Fruit fly (Drosophila melanogaster) whole organism, embryonic: ENCODE data around the gene CG32633.

Experiments
- Ada2b ChIP-seq: fragments of 200-800 bp; sonication (Bioruptor generic); IDR thresholded peaks from 2 replicates; pipeline ENCODE4 v1.3.6; 2022; ENCODE audit warnings: missing biosample characterization, missing genetic modification characterization
- CG1024 ChIP-seq: fragments of 200-800 bp; sonication (Bioruptor generic); IDR thresholded peaks from 2 replicates; pipeline ENCODE4 v1.3.6; 2022; ENCODE audit warnings: missing biosample characterization, missing genetic modification characterization
- CG10431 ChIP-seq: fragments of 200-800 bp; sonication (Bioruptor generic); optimal IDR thresholded peaks from 3 replicates; lab custom pipeline; 2018; ENCODE audit warnings: missing biosample characterization, mild to moderate bottlenecking, missing genetic modification characterization
- CG12236 ChIP-seq: fragments of 200-800 bp; sonication (Bioruptor generic); optimal IDR thresholded peaks from 2 replicates; lab custom pipeline; 2016; ENCODE audit warnings: missing biosample characterization, missing genetic modification characterization
- CG14050 ChIP-seq: fragments of 200-800 bp; sonication (Bioruptor generic); IDR thresholded peaks from 3 replicates; pipeline ENCODE4 v1.3.6; 2022; ENCODE audit warnings: missing biosample characterization, missing genetic modification characterization
- CG14441 ChIP-seq: fragments of 200-800 bp; sonication (Bioruptor generic); IDR thresholded peaks from 2 replicates; pipeline ENCODE4 v1.3.6; 2022; ENCODE audit warnings: missing biosample characterization, missing genetic modification characterization
- CG14860 ChIP-seq: fragments of 200-800 bp; sonication (Bioruptor generic); IDR thresholded peaks from 3 replicates; pipeline ENCODE4 v1.3.6; 2022; ENCODE audit warnings: missing biosample characterization, missing genetic modification characterization; ENCODE audit not compliant: partially characterized antibody
- CG1603 ChIP-seq: fragments of 200-800 bp; sonication (Bioruptor generic); optimal IDR thresholded peaks from 2 replicates; lab custom pipeline; 2019; ENCODE audit warnings: missing biosample characterization, mild to moderate bottlenecking, missing genetic modification characterization, moderate library complexity
- CG17359 ChIP-seq: fragments of 200-800 bp; sonication (Bioruptor generic); optimal IDR thresholded peaks from 3 replicates; lab custom pipeline; 2018; ENCODE audit warnings: missing biosample characterization, mild to moderate bottlenecking, missing genetic modification characterization, moderate library complexity
- CG2199 ChIP-seq: fragments of 200-800 bp; sonication (Bioruptor generic); IDR thresholded peaks from 3 replicates; pipeline ENCODE4 v1.3.6; 2022; ENCODE audit warnings: missing biosample characterization, missing genetic modification characterization
- CG2202 ChIP-seq: fragments of 200-800 bp; sonication (Bioruptor generic); optimal IDR thresholded peaks from 2 replicates; lab custom pipeline; 2018; ENCODE audit warnings: missing biosample characterization, mild to moderate bottlenecking, missing genetic modification characterization
- CG30431 ChIP-seq: fragments of 200-800 bp; sonication (Bioruptor generic); optimal IDR thresholded peaks from 2 replicates; lab custom pipeline; 2017; ENCODE audit warnings: missing biosample characterization, missing genetic modification characterization
- CG5180 ChIP-seq: fragments of 200-800 bp; sonication (Bioruptor generic); optimal IDR thresholded peaks from 3 replicates; lab custom pipeline; 2017; ENCODE audit warnings: missing biosample characterization, missing genetic modification characterization, mild to moderate bottlenecking, moderate library complexity, missing genetic modification reagents
- CG5245 ChIP-seq: fragments of 200-800 bp; sonication (Bioruptor generic); optimal IDR thresholded peaks from 3 replicates; lab custom pipeline; 2016; ENCODE audit warnings: missing biosample characterization, missing genetic modification characterization
- CG7963 ChIP-seq: fragments of 200-800 bp; sonication (Bioruptor generic); IDR thresholded peaks from 3 replicates; pipeline ENCODE4 v1.3.6; 2022; ENCODE audit warnings: missing biosample characterization, missing genetic modification characterization; ENCODE audit not compliant: partially characterized antibody
- CG7987 ChIP-seq: fragments of 200-800 bp; sonication (Bioruptor generic); optimal IDR thresholded peaks from 2 replicates; lab custom pipeline; 2018; ENCODE audit warnings: missing biosample characterization, mild to moderate bottlenecking, missing genetic modification characterization, moderate library complexity
- CG8290 ChIP-seq, 3 experiments: fragments of 200-800 bp; sonication (Bioruptor generic); optimal IDR thresholded peaks; 2 replicates each; lab custom pipeline; 2016 to 2019; ENCODE audit warnings: missing biosample characterization in 3 of 3, missing genetic modification characterization in 3 of 3, mild to moderate bottlenecking in 2 of 3, moderate library complexity in 1 of 3
- CG8924 ChIP-seq: fragments of 200-800 bp; optimal IDR thresholded peaks from 3 replicates; lab custom pipeline; 2019; ENCODE audit warnings: missing biosample characterization, mild to moderate bottlenecking, missing genetic modification characterization, moderate library complexity
- CG9609 ChIP-seq: fragments of 200-800 bp; sonication (Bioruptor generic); optimal IDR thresholded peaks from 3 replicates; lab custom pipeline; 2016; ENCODE audit warnings: missing biosample characterization, missing genetic modification characterization
- Deaf1 ChIP-seq: fragments of 200-800 bp; optimal IDR thresholded peaks from 3 replicates; lab custom pipeline; 2019; ENCODE audit warnings: missing biosample characterization, mild to moderate bottlenecking, missing genetic modification characterization, moderate library complexity
- Doc2 ChIP-seq: fragments of 200-800 bp; sonication (Bioruptor generic); IDR thresholded peaks from 2 replicates; pipeline ENCODE4 v1.3.6; 2022; ENCODE audit warnings: missing biosample characterization, missing genetic modification characterization
- Doc3 ChIP-seq: fragments of 200-800 bp; sonication (Bioruptor generic); IDR thresholded peaks from 3 replicates; pipeline ENCODE4 v1.3.6; 2022; ENCODE audit warnings: missing biosample characterization, missing genetic modification characterization; ENCODE audit not compliant: partially characterized antibody
- Eip74EF ChIP-seq, 2 experiments: fragments of 200-800 bp in 1 of 2; fragments of >200 bp in 1 of 2; sonication (Bioruptor generic) in 1 of 2; optimal IDR thresholded peaks; 2 replicates each; lab custom pipeline; 2017 to 2019; ENCODE audit warnings: missing biosample characterization in 2 of 2, missing genetic modification characterization in 2 of 2, mild to moderate bottlenecking in 1 of 2, moderate library complexity in 1 of 2
- GATAe ChIP-seq: fragments of 200-800 bp; sonication (Bioruptor generic); conservative IDR thresholded peaks from 2 replicates; pipeline ENCODE4 v1.3.6; 2022; ENCODE audit warnings: missing biosample characterization, missing genetic modification characterization
- HLH4C ChIP-seq: fragments of 200-800 bp; sonication (Bioruptor generic); IDR thresholded peaks from 3 replicates; pipeline ENCODE4 v1.3.6; 2022; ENCODE audit warnings: missing biosample characterization, missing genetic modification characterization; ENCODE audit not compliant: partially characterized antibody
- HLH54F ChIP-seq: fragments of 200-800 bp; sonication (Bioruptor generic); optimal IDR thresholded peaks from 3 replicates; lab custom pipeline; 2016; ENCODE audit warnings: missing biosample characterization, missing genetic modification characterization
- Hey ChIP-seq: fragments of 200-800 bp; sonication (Bioruptor generic); optimal IDR thresholded peaks from 3 replicates; lab custom pipeline; 2018; ENCODE audit warnings: missing biosample characterization, mild to moderate bottlenecking, missing genetic modification characterization
- Pdp1 ChIP-seq, 2 experiments: fragments of 200-800 bp; sonication (Bioruptor generic); optimal IDR thresholded peaks; 3 replicates each; lab custom pipeline; 2016; ENCODE audit warnings: missing biosample characterization in 2 of 2, missing genetic modification characterization in 2 of 2, mild to moderate bottlenecking in 1 of 2, moderate library complexity in 1 of 2
- Tbp ChIP-seq: fragments of >200 bp; optimal IDR thresholded peaks from 2 replicates; lab custom pipeline; 2018; ENCODE audit warnings: missing biosample characterization, missing genetic modification characterization
- Usf ChIP-seq: fragments of 200-800 bp; sonication (Bioruptor generic); optimal IDR thresholded peaks from 2 replicates; lab custom pipeline; 2017; ENCODE audit warnings: missing genotype, missing biosample characterization, missing genetic modification characterization
- bigmax ChIP-seq: fragments of 200-800 bp; sonication (Bioruptor generic); optimal IDR thresholded peaks from 2 replicates; lab custom pipeline; 2018; ENCODE audit warnings: missing biosample characterization, mild to moderate bottlenecking, missing genetic modification characterization
- exex ChIP-seq: fragments of 200-800 bp; sonication (Bioruptor generic); optimal IDR thresholded peaks from 4 replicates; lab custom pipeline; 2018; ENCODE audit warnings: missing biosample characterization, mild to moderate bottlenecking, missing genetic modification characterization, moderate library complexity
- fu2 ChIP-seq: fragments of 200-800 bp; sonication (Bioruptor generic); optimal IDR thresholded peaks from 2 replicates; lab custom pipeline; 2016; ENCODE audit warnings: missing biosample characterization, missing genetic modification characterization
- gem ChIP-seq: fragments of 200-800 bp; sonication (Bioruptor generic); optimal IDR thresholded peaks from 2 replicates; lab custom pipeline; 2019; ENCODE audit warnings: missing biosample characterization, mild to moderate bottlenecking, missing genetic modification characterization, moderate library complexity
- hb ChIP-seq: fragments of 200-800 bp; sonication (Bioruptor generic); IDR thresholded peaks from 3 replicates; pipeline ENCODE4 v1.3.6; 2022; ENCODE audit warnings: missing biosample characterization, missing genetic modification characterization; ENCODE audit not compliant: partially characterized antibody
- jigr1 ChIP-seq: fragments of 200-800 bp; sonication (Bioruptor generic); IDR thresholded peaks from 3 replicates; pipeline ENCODE4 v1.3.6; 2022; ENCODE audit warnings: missing biosample characterization, missing genetic modification characterization
- kah ChIP-seq: fragments of 200-800 bp; sonication (Bioruptor generic); optimal IDR thresholded peaks from 2 replicates; lab custom pipeline; 2018; ENCODE audit warnings: missing biosample characterization, mild to moderate bottlenecking, missing genetic modification characterization
- mam ChIP-seq: fragments of 200-800 bp; sonication (Bioruptor generic); optimal IDR thresholded peaks from 3 replicates; lab custom pipeline; 2016; ENCODE audit warnings: missing biosample characterization, missing genetic modification characterization
- mirr ChIP-seq: fragments of 200-800 bp; sonication (Bioruptor generic); optimal IDR thresholded peaks from 3 replicates; lab custom pipeline; 2018; ENCODE audit warnings: missing biosample characterization, mild to moderate bottlenecking, missing genetic modification characterization
- org-1 ChIP-seq: fragments of 200-800 bp; sonication (Bioruptor generic); optimal IDR thresholded peaks from 2 replicates; lab custom pipeline; 2017; ENCODE audit warnings: missing biosample characterization, missing genetic modification characterization
- pho ChIP-seq: fragments of 200-800 bp; sonication (Bioruptor generic); optimal IDR thresholded peaks from 2 replicates; lab custom pipeline; 2016; ENCODE audit warnings: missing biosample characterization, missing genetic modification characterization
- ro ChIP-seq: fragments of 200-800 bp; sonication (Bioruptor generic); IDR thresholded peaks from 2 replicates; pipeline ENCODE4 v1.3.6; 2022; ENCODE audit warnings: missing biosample characterization, missing genetic modification characterization
- row ChIP-seq: fragments of 200-800 bp; sonication (Bioruptor generic); IDR thresholded peaks from 3 replicates; pipeline ENCODE4 v1.3.6; 2022; ENCODE audit warnings: missing biosample characterization, missing genetic modification characterization
- sens-2 ChIP-seq: fragments of 200-800 bp; sonication (Bioruptor generic); IDR thresholded peaks from 2 replicates; pipeline ENCODE4 v1.3.6; 2022; ENCODE audit warnings: missing biosample characterization, missing genetic modification characterization
- sr ChIP-seq: fragments of 200-800 bp; sonication (Bioruptor generic); IDR thresholded peaks from 3 replicates; pipeline ENCODE4 v1.3.6; 2022; ENCODE audit warnings: missing biosample characterization, missing genetic modification characterization
- tio ChIP-seq: fragments of 200-800 bp; sonication (Bioruptor generic); optimal IDR thresholded peaks from 2 replicates; lab custom pipeline; 2017; ENCODE audit warnings: missing biosample characterization, missing genetic modification characterization, inconsistent platforms
- toy ChIP-seq: fragments of 200-800 bp; sonication (Bioruptor generic); IDR thresholded peaks from 2 replicates; pipeline ENCODE4 v1.3.6; 2022; ENCODE audit warnings: missing biosample characterization, missing genetic modification characterization
- tx ChIP-seq: fragments of 200-800 bp; sonication (Bioruptor generic); optimal IDR thresholded peaks from 2 replicates; lab custom pipeline; 2016; ENCODE audit warnings: missing biosample characterization, missing genetic modification characterization
- wdn ChIP-seq: fragments of 200-800 bp; sonication (Bioruptor generic); IDR thresholded peaks from 2 replicates; pipeline ENCODE4 v1.3.6; 2022; ENCODE audit warnings: missing biosample characterization, missing genetic modification characterization

Gene CG32633

dm6 chrX:13561371-13561770, at the start of gene CG32633:
Gene CG32633, plus strand, starts transcription at chrX:13561671.
- TF ChIP-seq mirr (no peak), exex (tag; lab: Kevin White, UChicago) (peak; percentile 39), CG8924 (tag; lab: Kevin White, UChicago) (no peak), GATAe (GFP tag; lab: Robert Waterston, UW) (peak; percentile 45; the same call in 1 of the 2 replicates)

- no peak for TF ChIP-seq sr (GFP tag; lab: Robert Waterston, UW)
- no peak for TF ChIP-seq Doc3 (GFP tag; lab: Robert Waterston, UW)
- TF ChIP-seq CG2199 (GFP tag; lab: Robert Waterston, UW), result no peak
- TF ChIP-seq CG14860 (GFP tag; lab: Robert Waterston, UW), result no peak
- no peak for TF ChIP-seq Eip74EF (GFP tag; optimal IDR thresholded peaks at IDR 0.05; lab: Kevin White, UChicago)
- no peak for TF ChIP-seq CG14441 (GFP tag; lab: Robert Waterston, UW)
- TF ChIP-seq CG10431 (GFP tag; lab: Kevin White, UChicago), result no peak
- no peak for TF ChIP-seq CG5245 (GFP tag; lab: Kevin White, UChicago)
- TF ChIP-seq HLH4C, result no peak
- no peak for TF ChIP-seq CG7987 (GFP tag; lab: Kevin White, UChicago)
- no peak for TF ChIP-seq tx (GFP tag; lab: Kevin White, UChicago)
- no peak for TF ChIP-seq CG8290 (GFP tag; optimal IDR thresholded peaks at IDR 0.05; lab: Kevin White, UChicago)
- TF ChIP-seq CG8290 (tag; optimal IDR thresholded peaks at IDR 0.05; lab: Kevin White, UChicago), result no peak
- TF ChIP-seq CG30431 (GFP tag; lab: Kevin White, UChicago), result no peak
- TF ChIP-seq CG7963 (GFP tag; lab: Robert Waterston, UW), result no peak
- no peak for TF ChIP-seq kah (GFP tag; lab: Kevin White, UChicago)
- no peak for TF ChIP-seq org-1 (GFP tag; lab: Kevin White, UChicago)
- TF ChIP-seq CG14050 (GFP tag; lab: Robert Waterston, UW), result no peak
- no peak for TF ChIP-seq ro
These were observed 33.8 kb upstream of the CG32633 start, which contains the start of gene CG15754 for dm6 chrX:13527706-13528105. Gene CG15754, plus strand, starts transcription at chrX:13528006.

- TF ChIP-seq CG9609 (GFP tag; lab: Kevin White, UChicago) (no peak), tio (GFP tag; lab: Kevin White, UChicago) (no peak), CG12236 (no peak), CG2202 (tag; lab: Kevin White, UChicago) (no peak), sens-2 (no peak), CG1603 (no peak), Tbp (GFP tag; lab: Kevin White, UChicago) (no peak), bigmax (no peak), hb (GFP tag; lab: Robert Waterston, UW) (no peak), CG5180 (GFP tag; lab: Kevin White, UChicago) (no peak), row (GFP tag; lab: Robert Waterston, UW) (peak; percentile 22; the same call in 1 of the 3 replicates), Deaf1 (tag; lab: Kevin White, UChicago) (no peak), Hey (tag; lab: Kevin White, UChicago) (no peak), pho (GFP tag; lab: Kevin White, UChicago) (no peak), wdn (GFP tag; lab: Robert Waterston, UW) (no peak), mam (GFP tag; lab: Kevin White, UChicago) (no peak), Usf (GFP tag; lab: Kevin White, UChicago) (no peak), gem (tag; lab: Kevin White, UChicago) (peak; percentile 32), fu2 (GFP tag; lab: Kevin White, UChicago) (no peak), HLH54F (GFP tag; lab: Kevin White, UChicago) (no peak), CG1024 (GFP tag; lab: Robert Waterston, UW) (no peak), toy (no peak), CG17359 (tag; lab: Kevin White, UChicago) (no peak), Ada2b (GFP tag; lab: Robert Waterston, UW) (0 out of 2 replicates have a peak, but pooled peaks have one; percentile 30), Doc2 (GFP tag; lab: Robert Waterston, UW) (no peak), jigr1 (GFP tag; lab: Robert Waterston, UW) (no peak), Pdp1 (GFP tag; optimal IDR thresholded peaks at IDR 0.05; lab: Kevin White, UChicago) (no peak)
These were observed 31.8 kb upstream of the CG32633 start for dm6 chrX:13529673-13530072.
